Worm (Caenorhabditis elegans) whole organism, L4 larva: ENCODE results near the gene hdl-2.

Experiments
- F10B5.3 ChIP-seq: sonication (generic microtip); optimal IDR thresholded peaks from 2 replicates; lab custom pipeline; 2016; ENCODE audit warnings: mild to moderate bottlenecking, missing genetic modification characterization, missing compliant biosample characterization
- F26F4.8 ChIP-seq: fragments of 200-800 bp; sonication (Bioruptor generic); conservative IDR thresholded peaks from 2 replicates; pipeline ENCODE4 v1.3.6; 2022; ENCODE audit warnings: missing genetic modification characterization, missing compliant biosample characterization
- R02D3.7 ChIP-seq: fragments of 150-350 bp; sonication (generic microtip); optimal IDR thresholded peaks from 3 replicates; lab custom pipeline; 2014; ENCODE audit warnings: missing biosample characterization, missing genetic modification characterization
- T20F7.1 ChIP-seq: fragments of 200-800 bp; sonication (Bioruptor generic); optimal IDR thresholded peaks from 2 replicates; lab custom pipeline; 2018; ENCODE audit warnings: mild to moderate bottlenecking, missing genetic modification characterization, missing compliant biosample characterization
- T26A8.4 ChIP-seq: fragments of 200-800 bp; sonication (Bioruptor generic); IDR thresholded peaks from 2 replicates; pipeline ENCODE4 v1.3.6; 2022; ENCODE audit warnings: missing genetic modification characterization, missing compliant biosample characterization
- Y5F2A.4 ChIP-seq: fragments of 200-800 bp; sonication (Bioruptor generic); optimal IDR thresholded peaks from 2 replicates; lab custom pipeline; 2018; ENCODE audit warnings: mild to moderate bottlenecking, missing genetic modification characterization, missing compliant biosample characterization
- aha-1 ChIP-seq: fragments of 150-350 bp; peaks from one replicate; lab custom pipeline; 2014; ENCODE audit warnings: missing biosample characterization, missing genetic modification characterization
- arid-1 ChIP-seq: fragments of 200-800 bp; sonication (Bioruptor generic); conservative IDR thresholded peaks from 2 replicates; pipeline ENCODE4 v1.3.6; 2022; ENCODE audit warnings: missing genetic modification reagents, missing genetic modification characterization, missing compliant biosample characterization
- attf-4 ChIP-seq: sonication (generic microtip); optimal IDR thresholded peaks from 3 replicates; lab custom pipeline; 2017; ENCODE audit warnings: missing biosample characterization, missing genetic modification characterization
- ceh-62 ChIP-seq: sonication (generic microtip); optimal IDR thresholded peaks from 2 replicates; lab custom pipeline; 2017; ENCODE audit warnings: missing biosample characterization, missing genetic modification characterization
- ceh-82 ChIP-seq: sonication (generic microtip); optimal IDR thresholded peaks from 2 replicates; lab custom pipeline; 2017; ENCODE audit warnings: missing biosample characterization, missing genetic modification characterization
- ces-1 ChIP-seq: fragments of 150-350 bp; sonication (generic microtip); optimal IDR thresholded peaks from 4 replicates; lab custom pipeline; 2014; ENCODE audit warnings: missing biosample characterization, missing genetic modification reagents, missing genetic modification characterization
- daf-16 ChIP-seq, 3 experiments: sonication (generic microtip); optimal IDR thresholded peaks; 2 replicates each; lab custom pipeline; 2016 to 2017; ENCODE audit warnings: missing genetic modification characterization in 3 of 3, missing genetic modification reagents in 3 of 3, mild to moderate bottlenecking in 2 of 3, missing compliant biosample characterization in 2 of 3, missing biosample characterization in 1 of 3, moderate library complexity in 1 of 3
- daf-19 ChIP-seq: fragments of 200-800 bp; sonication (Bioruptor generic); conservative IDR thresholded peaks from 2 replicates; pipeline ENCODE4 v1.3.6; 2022; ENCODE audit warnings: missing genetic modification characterization, missing compliant biosample characterization
- daf-8 ChIP-seq: fragments of 200-800 bp; sonication (Bioruptor generic); IDR thresholded peaks from 2 replicates; pipeline ENCODE4 v1.3.6; 2022; ENCODE audit warnings: missing genetic modification characterization, missing compliant biosample characterization
- dmd-6 ChIP-seq: fragments of 200-800 bp; sonication (Bioruptor generic); IDR thresholded peaks from 2 replicates; pipeline ENCODE4 v1.3.6; 2022; ENCODE audit warnings: missing genetic modification reagents, missing genetic modification characterization, missing compliant biosample characterization
- dmd-8 ChIP-seq: fragments of 200-800 bp; sonication (Bioruptor generic); IDR thresholded peaks from 2 replicates; pipeline ENCODE4 v1.3.6; 2022; ENCODE audit warnings: missing genetic modification characterization, missing compliant biosample characterization
- gei-8 ChIP-seq: fragments of 200-800 bp; sonication (Bioruptor generic); optimal IDR thresholded peaks from 2 replicates; lab custom pipeline; 2018; ENCODE audit warnings: mild to moderate bottlenecking, missing genetic modification characterization, missing compliant biosample characterization
- hif-1 ChIP-seq, 2 experiments: sonication (generic microtip); optimal IDR thresholded peaks; 2 replicates each; lab custom pipeline; 2016 to 2017; ENCODE audit warnings: missing compliant biosample characterization in 2 of 2, missing genetic modification characterization in 2 of 2, missing genetic modification reagents in 2 of 2, missing genotype in 2 of 2, mild to moderate bottlenecking in 1 of 2
- hlh-11 ChIP-seq: fragments of 200-800 bp; sonication (Bioruptor generic); optimal IDR thresholded peaks from 2 replicates; lab custom pipeline; 2018; ENCODE audit warnings: mild to moderate bottlenecking, missing genetic modification characterization, missing compliant biosample characterization
- jun-1 ChIP-seq: fragments of 150-350 bp; optimal IDR thresholded peaks from 2 replicates; lab custom pipeline; 2014; ENCODE audit warnings: missing biosample characterization, missing genetic modification reagents, missing genetic modification characterization
- lin-13 ChIP-seq: fragments of 150-350 bp; optimal IDR thresholded peaks from 2 replicates; lab custom pipeline; 2014; ENCODE audit warnings: missing biosample characterization, missing genetic modification reagents, missing genetic modification characterization
- lin-29 ChIP-seq: fragments of 200-800 bp; sonication (Bioruptor generic); IDR thresholded peaks from 2 replicates; pipeline ENCODE4 v1.3.6; 2022; ENCODE audit warnings: missing genetic modification reagents, missing genetic modification characterization, missing compliant biosample characterization
- lir-3 ChIP-seq: sonication (generic microtip); optimal IDR thresholded peaks from 2 replicates; lab custom pipeline; 2016; ENCODE audit warnings: mild to moderate bottlenecking, missing genetic modification characterization, missing compliant biosample characterization
- madf-5 ChIP-seq, 2 experiments: fragments of 200-800 bp; sonication (Bioruptor generic); IDR thresholded peaks; 2 replicates each; pipeline ENCODE4 v1.3.6; 2022; ENCODE audit warnings: missing compliant biosample characterization in 2 of 2, missing genetic modification characterization in 2 of 2
- mxl-2 ChIP-seq: fragments of 200-800 bp; sonication (Bioruptor generic); conservative IDR thresholded peaks from 2 replicates; pipeline ENCODE4 v1.3.6; 2022; ENCODE audit warnings: missing genetic modification reagents, missing genetic modification characterization, missing compliant biosample characterization
- nhr-28 ChIP-seq: fragments of 150-350 bp; optimal IDR thresholded peaks from 2 replicates; lab custom pipeline; 2014; ENCODE audit warnings: missing biosample characterization, missing genetic modification characterization
- rbr-2 ChIP-seq: sonication (generic microtip); optimal IDR thresholded peaks from 2 replicates; lab custom pipeline; 2016; ENCODE audit warnings: missing genotype, missing genetic modification characterization, missing compliant biosample characterization
- set-16 ChIP-seq: fragments of 200-800 bp; sonication (Bioruptor generic); IDR thresholded peaks from 2 replicates; pipeline ENCODE4 v1.3.6; 2022; ENCODE audit warnings: missing genetic modification reagents, missing genetic modification characterization, missing compliant biosample characterization
- snpc-1.2 ChIP-seq: fragments of 200-800 bp; sonication (Bioruptor generic); IDR thresholded peaks from 2 replicates; pipeline ENCODE4 v1.3.6; 2022; ENCODE audit warnings: missing genetic modification reagents, missing genetic modification characterization, missing compliant biosample characterization
- ztf-7 ChIP-seq: fragments of 150-350 bp; optimal IDR thresholded peaks from 2 replicates; lab custom pipeline; 2014; ENCODE audit warnings: missing biosample characterization, missing genetic modification characterization

hdl-2 gene

ce11 chrIV:8845922-8846321 is 28.0 kb upstream of the hdl-2 start (continued):
- TF ChIP-seq mxl-2 = no peak
- TF ChIP-seq daf-16 (GFP tag; optimal IDR thresholded peaks at IDR 0.05; lab: Kevin White, UChicago) = no peak
- TF ChIP-seq daf-16 (tag; optimal IDR thresholded peaks at IDR 0.05; lab: Kevin White, UChicago) = peak; percentile 56
- no peak for TF ChIP-seq lin-13 (GFP tag; lab: Kevin White, UChicago)
- TF ChIP-seq dmd-8 (GFP tag; lab: Robert Waterston, UW) = no peak
- TF ChIP-seq F26F4.8 (GFP tag; lab: Robert Waterston, UW) = no peak
- no peak for TF ChIP-seq ces-1 (GFP tag; lab: Kevin White, UChicago)
- TF ChIP-seq attf-4 = no peak
- TF ChIP-seq T20F7.1 = peak; percentile 5
- TF ChIP-seq aha-1 (tag; lab: Kevin White, UChicago) = no peak
- TF ChIP-seq, all 104 proteins: peak for 7

- TF ChIP-seq arid-1 = no peak
- no peak for TF ChIP-seq madf-5 (GFP tag; IDR thresholded peaks at IDR 0.05; lab: Robert Waterston, UW)
- TF ChIP-seq lir-3 = no peak
- no peak for TF ChIP-seq ceh-82 (tag; lab: Kevin White, UChicago)
- TF ChIP-seq daf-16 (GFP tag; optimal IDR thresholded peaks at IDR 0.05; lab: Kevin White, UChicago) = no peak
- TF ChIP-seq daf-16 (tag; optimal IDR thresholded peaks at IDR 0.05; lab: Kevin White, UChicago) = no peak
- TF ChIP-seq dmd-6 (GFP tag; lab: Robert Waterston, UW) = no peak
- TF ChIP-seq rbr-2 (tag; lab: Kevin White, UChicago) = no peak
- no peak for TF ChIP-seq ceh-62 (tag; lab: Kevin White, UChicago)
- TF ChIP-seq, all 104 proteins: peak for 0
Measured at ce11 chrIV:8847918-8848317, 26.0 kb upstream of the hdl-2 start, which contains the start of gene col-118. Gene col-118, plus strand, starts transcription at chrIV:8848218.

ce11 chrIV:8848983-8849382 is 25.0 kb upstream of the hdl-2 start:
- no peak for TF ChIP-seq daf-19 (GFP tag; lab: Robert Waterston, UW)
- peak; percentile 85 for TF ChIP-seq set-16

- TF ChIP-seq Y5F2A.4 (GFP tag; lab: Kevin White, UChicago) (no peak), hlh-11 (tag; lab: Kevin White, UChicago) (peak; percentile 1), set-16 (peak; percentile 92), dmd-8 (GFP tag; lab: Robert Waterston, UW) (0 out of 2 replicates have a peak, but pooled peaks have one; percentile 57), nhr-28 (tag; lab: Kevin White, UChicago) (peak; percentile 13), lin-29 (GFP tag; lab: Robert Waterston, UW) (0 out of 2 replicates have a peak, but pooled peaks have one; percentile 26), attf-4 (no peak)
- TF ChIP-seq, all 104 proteins: peak for 5
Measured at ce11 chrIV:8850807-8851206, 23.1 kb upstream of the hdl-2 start.

ce11 chrIV:8852194-8852593 is 21.8 kb upstream of the hdl-2 start, which contains the start of gene alp-1:
Gene alp-1, plus strand, starts transcription at chrIV:8852494.
- TF ChIP-seq F10B5.3 (tag; lab: Kevin White, UChicago) = no peak
- TF ChIP-seq gei-8 (GFP tag; lab: Kevin White, UChicago) = no peak
- TF ChIP-seq T26A8.4 (GFP tag; lab: Robert Waterston, UW) = no peak
- TF ChIP-seq snpc-1.2 (GFP tag; lab: Robert Waterston, UW) = no peak
- TF ChIP-seq hif-1 (tag; optimal IDR thresholded peaks at IDR 0.05; lab: Kevin White, UChicago) = no peak
- TF ChIP-seq, all 104 proteins: peak for 0

ce11 chrIV:8853301-8853700 is 20.6 kb upstream of the hdl-2 start:
- TF ChIP-seq aha-1 (tag; lab: Kevin White, UChicago) (peak; percentile 67), jun-1 (no peak)

- no peak for TF ChIP-seq daf-8
- no peak for TF ChIP-seq R02D3.7 (tag; lab: Kevin White, UChicago)
- TF ChIP-seq jun-1 = no peak
- TF ChIP-seq ztf-7 (tag; lab: Kevin White, UChicago) = no peak
- peak; percentile 17 for TF ChIP-seq aha-1 (tag; lab: Kevin White, UChicago)
Measured at ce11 chrIV:8855963-8856362, 18.0 kb upstream of the hdl-2 start, which contains the start of gene T11B7.5. Gene T11B7.5, minus strand, starts transcription at chrIV:8856063.
